Fruit fly (Drosophila melanogaster) whole organism, embryonic: Measurements from ENCODE around the gene ATPsyngamma.

Experiments used
- Antp ChIP-seq: fragments of 200-800 bp; sonication (Bioruptor generic); optimal IDR thresholded peaks from 3 replicates; lab custom pipeline; 2016; ENCODE audit warnings: missing biosample characterization, missing genetic modification characterization
- Atf3 ChIP-seq: fragments of 200-800 bp; sonication (Bioruptor generic); optimal IDR thresholded peaks from 3 replicates; lab custom pipeline; 2016; ENCODE audit warnings: missing biosample characterization, missing genetic modification characterization
- CG10565 ChIP-seq: fragments of 200-800 bp; sonication (Bioruptor generic); optimal IDR thresholded peaks from 3 replicates; lab custom pipeline; 2016; ENCODE audit warnings: missing biosample characterization, mild to moderate bottlenecking, missing genetic modification characterization
- CG11398 ChIP-seq: fragments of 200-800 bp; sonication (Bioruptor generic); optimal IDR thresholded peaks from 2 replicates; lab custom pipeline; 2016; ENCODE audit warnings: missing biosample characterization, missing genetic modification characterization
- CG11695 ChIP-seq: fragments of 200-800 bp; sonication (Bioruptor generic); IDR thresholded peaks from 3 replicates; pipeline ENCODE4 v1.3.6; 2022; ENCODE audit warnings: missing biosample characterization, missing genetic modification characterization
- CG12744 ChIP-seq: fragments of 200-800 bp; sonication (Bioruptor generic); optimal IDR thresholded peaks from 2 replicates; lab custom pipeline; 2016; ENCODE audit warnings: missing biosample characterization, missing genetic modification characterization
- CG14441 ChIP-seq: fragments of 200-800 bp; sonication (Bioruptor generic); IDR thresholded peaks from 2 replicates; pipeline ENCODE4 v1.3.6; 2022; ENCODE audit warnings: missing biosample characterization, missing genetic modification characterization
- CG14710 ChIP-seq: fragments of 200-800 bp; sonication (Bioruptor generic); optimal IDR thresholded peaks from 3 replicates; lab custom pipeline; 2019; ENCODE audit warnings: missing biosample characterization, mild to moderate bottlenecking, missing genetic modification characterization, moderate library complexity
- CG14860 ChIP-seq: fragments of 200-800 bp; sonication (Bioruptor generic); IDR thresholded peaks from 3 replicates; pipeline ENCODE4 v1.3.6; 2022; ENCODE audit warnings: missing biosample characterization, missing genetic modification characterization; ENCODE audit not compliant: partially characterized antibody
- CG1602 ChIP-seq: fragments of 200-800 bp; sonication (Bioruptor generic); optimal IDR thresholded peaks from 3 replicates; lab custom pipeline; 2016; ENCODE audit warnings: missing biosample characterization, missing genetic modification characterization
- CG17328 ChIP-seq: fragments of 200-800 bp; sonication (Bioruptor generic); IDR thresholded peaks from 2 replicates; pipeline ENCODE4 v1.3.6; 2022; ENCODE audit warnings: missing biosample characterization, missing genetic modification characterization
- CG18599 ChIP-seq: fragments of 200-800 bp; sonication (Bioruptor generic); optimal IDR thresholded peaks from 3 replicates; lab custom pipeline; 2017; ENCODE audit warnings: missing biosample characterization, missing genetic modification characterization, mild to moderate bottlenecking, moderate library complexity, missing genetic modification reagents
- CG18619 ChIP-seq: fragments of 200-800 bp; sonication (Bioruptor generic); optimal IDR thresholded peaks from 3 replicates; lab custom pipeline; 2017; ENCODE audit warnings: missing biosample characterization, mild to moderate bottlenecking, missing genetic modification characterization
- CG2199 ChIP-seq: fragments of 200-800 bp; sonication (Bioruptor generic); IDR thresholded peaks from 3 replicates; pipeline ENCODE4 v1.3.6; 2022; ENCODE audit warnings: missing biosample characterization, missing genetic modification characterization
- CG2678 ChIP-seq: fragments of 200-800 bp; sonication (Bioruptor generic); optimal IDR thresholded peaks from 3 replicates; lab custom pipeline; 2019; ENCODE audit warnings: missing biosample characterization, mild to moderate bottlenecking, missing genetic modification characterization, moderate library complexity
- CG30431 ChIP-seq: fragments of 200-800 bp; sonication (Bioruptor generic); optimal IDR thresholded peaks from 2 replicates; lab custom pipeline; 2017; ENCODE audit warnings: missing biosample characterization, missing genetic modification characterization
- CG3065 ChIP-seq: fragments of 200-800 bp; sonication (Bioruptor generic); optimal IDR thresholded peaks from 2 replicates; lab custom pipeline; 2016; ENCODE audit warnings: missing biosample characterization, missing genetic modification characterization
- CG31224 ChIP-seq: fragments of 200-800 bp; sonication (Bioruptor generic); IDR thresholded peaks from 2 replicates; pipeline ENCODE4 v1.3.6; 2022; ENCODE audit warnings: missing biosample characterization, missing genetic modification characterization
- CG31365 ChIP-seq: fragments of 200-800 bp; sonication (Bioruptor generic); optimal IDR thresholded peaks from 2 replicates; lab custom pipeline; 2018; ENCODE audit warnings: missing biosample characterization, mild to moderate bottlenecking, missing genetic modification characterization
- CG31441 ChIP-seq: fragments of 200-800 bp; sonication (Bioruptor generic); IDR thresholded peaks from 2 replicates; pipeline ENCODE4 v1.3.6; 2022; ENCODE audit warnings: missing biosample characterization, missing genetic modification characterization
- CG3163 ChIP-seq: fragments of 200-800 bp; sonication (Bioruptor generic); optimal IDR thresholded peaks from 3 replicates; lab custom pipeline; 2016; ENCODE audit warnings: missing biosample characterization, missing genetic modification characterization
- CG32772 ChIP-seq: fragments of 200-800 bp; sonication (Bioruptor generic); IDR thresholded peaks from 2 replicates; pipeline ENCODE4 v1.3.6; 2022; ENCODE audit warnings: missing biosample characterization, missing genetic modification characterization
- CG7839 ChIP-seq: fragments of 200-800 bp; sonication (Bioruptor generic); optimal IDR thresholded peaks from 3 replicates; lab custom pipeline; 2018; ENCODE audit warnings: missing biosample characterization, mild to moderate bottlenecking, missing genetic modification characterization, moderate library complexity
- CG7963 ChIP-seq: fragments of 200-800 bp; sonication (Bioruptor generic); IDR thresholded peaks from 3 replicates; pipeline ENCODE4 v1.3.6; 2022; ENCODE audit warnings: missing biosample characterization, missing genetic modification characterization; ENCODE audit not compliant: partially characterized antibody
- CG8359 ChIP-seq: fragments of 200-800 bp; sonication (Bioruptor generic); optimal IDR thresholded peaks from 2 replicates; lab custom pipeline; 2017; ENCODE audit warnings: missing biosample characterization, mild to moderate bottlenecking, missing genetic modification characterization, borderline replicate concordance
- CG8765 ChIP-seq: fragments of 200-800 bp; sonication (Bioruptor generic); IDR thresholded peaks from 2 replicates; pipeline ENCODE4 v1.3.6; 2022; ENCODE audit warnings: missing biosample characterization, missing genetic modification characterization
- Dll ChIP-seq: fragments of 200-800 bp; sonication (Bioruptor generic); IDR thresholded peaks from 4 replicates; pipeline ENCODE4 v1.3.6; 2022; ENCODE audit warnings: missing biosample characterization, missing genetic modification characterization; ENCODE audit not compliant: partially characterized antibody
- E2f1 ChIP-seq: fragments of 200-800 bp; sonication (Bioruptor generic); IDR thresholded peaks from 2 replicates; pipeline ENCODE4 v1.3.6; 2022; ENCODE audit warnings: missing biosample characterization, missing genetic modification characterization
- HLHmδ ChIP-seq: fragments of 200-800 bp; sonication (Bioruptor generic); optimal IDR thresholded peaks from 2 replicates; lab custom pipeline; 2018; ENCODE audit warnings: missing biosample characterization, mild to moderate bottlenecking, missing genetic modification characterization, moderate library complexity
- Max ChIP-seq: fragments of 200-800 bp; sonication (Bioruptor generic); optimal IDR thresholded peaks from 2 replicates; lab custom pipeline; 2016; ENCODE audit warnings: missing biosample characterization, mild to moderate bottlenecking, missing genetic modification characterization
- NC2α ChIP-seq: fragments of 200-800 bp; sonication (Bioruptor generic); optimal IDR thresholded peaks from 2 replicates; lab custom pipeline; 2016; ENCODE audit warnings: missing biosample characterization, missing genetic modification characterization
- Neu2 ChIP-seq: fragments of 200-800 bp; sonication (Bioruptor generic); optimal IDR thresholded peaks from 3 replicates; lab custom pipeline; 2016; ENCODE audit warnings: missing biosample characterization, missing genetic modification characterization, borderline replicate concordance
- Ssrp ChIP-seq: fragments of 200-800 bp; sonication (Bioruptor generic); optimal IDR thresholded peaks from 2 replicates; lab custom pipeline; 2018; ENCODE audit warnings: missing biosample characterization, mild to moderate bottlenecking, missing genetic modification characterization, moderate library complexity
- Xbp1 ChIP-seq: fragments of 200-800 bp; sonication (Bioruptor generic); optimal IDR thresholded peaks from 3 replicates; lab custom pipeline; 2016; ENCODE audit warnings: missing biosample characterization, mild to moderate bottlenecking, missing genetic modification characterization
- Xrp1 ChIP-seq: fragments of 200-800 bp; sonication (Bioruptor generic); IDR thresholded peaks from 2 replicates; pipeline ENCODE4 v1.3.6; 2022; ENCODE audit warnings: missing biosample characterization, missing genetic modification characterization
- al ChIP-seq: fragments of 200-800 bp; sonication (Bioruptor generic); IDR thresholded peaks from 2 replicates; pipeline ENCODE4 v1.3.6; 2022; ENCODE audit warnings: missing biosample characterization, missing genetic modification characterization
- cas ChIP-seq: fragments of 200-800 bp; sonication (Bioruptor generic); IDR thresholded peaks from 2 replicates; pipeline ENCODE4 v1.3.6; 2022; ENCODE audit warnings: missing biosample characterization, missing genetic modification characterization
- crol ChIP-seq: fragments of 200-800 bp; sonication (Bioruptor generic); IDR thresholded peaks from 2 replicates; pipeline ENCODE4 v1.3.6; 2022; ENCODE audit warnings: missing biosample characterization, missing genetic modification characterization
- en ChIP-seq: fragments of 200-800 bp; sonication (Bioruptor generic); optimal IDR thresholded peaks from 2 replicates; lab custom pipeline; 2016; ENCODE audit warnings: missing biosample characterization, missing genetic modification characterization
- eve ChIP-seq, 2 experiments: fragments of >200 bp; optimal IDR thresholded peaks; 2 replicates each; lab custom pipeline; 2017; ENCODE audit warnings: missing biosample characterization in 2 of 2, missing genetic modification characterization in 2 of 2
- grn ChIP-seq: fragments of 200-800 bp; sonication (Bioruptor generic); optimal IDR thresholded peaks from 3 replicates; lab custom pipeline; 2017; ENCODE audit warnings: missing biosample characterization, missing genetic modification characterization
- lbe ChIP-seq: fragments of 200-800 bp; sonication (Bioruptor generic); optimal IDR thresholded peaks from 2 replicates; lab custom pipeline; 2016; ENCODE audit warnings: missing biosample characterization, mild to moderate bottlenecking, missing genetic modification characterization
- maf-S ChIP-seq: fragments of 200-800 bp; sonication (Bioruptor generic); optimal IDR thresholded peaks from 2 replicates; lab custom pipeline; 2016; ENCODE audit warnings: missing biosample characterization, missing genetic modification characterization
- mld ChIP-seq: fragments of 200-800 bp; sonication (Bioruptor generic); IDR thresholded peaks from 3 replicates; pipeline ENCODE4 v1.3.6; 2022; ENCODE audit warnings: missing biosample characterization, missing genetic modification characterization; ENCODE audit not compliant: partially characterized antibody
- prd ChIP-seq, 3 experiments: fragments of >200 bp in 2 of 3; fragments of 200-800 bp in 1 of 3; sonication (Bioruptor generic) in 1 of 3; optimal IDR thresholded peaks in 2 of 3; IDR thresholded peaks in 1 of 3; 2 replicates in 2 of 3; 3 replicates in 1 of 3; pipeline versions ENCODE4 v1.3.6 to Lab custom; 2017 to 2022; ENCODE audit warnings: missing biosample characterization in 1 of 3, missing genetic modification characterization in 1 of 3
- schlank ChIP-seq: fragments of 200-800 bp; sonication (Bioruptor generic); optimal IDR thresholded peaks from 2 replicates; lab custom pipeline; 2018; ENCODE audit warnings: missing biosample characterization, mild to moderate bottlenecking, missing genetic modification characterization
- shn ChIP-seq: fragments of 200-800 bp; sonication (Bioruptor generic); optimal IDR thresholded peaks from 3 replicates; lab custom pipeline; 2016; ENCODE audit warnings: missing biosample characterization, missing genetic modification characterization
- sim ChIP-seq: fragments of 200-800 bp; sonication (Bioruptor generic); IDR thresholded peaks from 2 replicates; pipeline ENCODE4 v1.3.6; 2022; ENCODE audit warnings: missing biosample characterization, missing genetic modification characterization
- sqz ChIP-seq: fragments of 200-800 bp; sonication (Bioruptor generic); optimal IDR thresholded peaks from 3 replicates; lab custom pipeline; 2018; ENCODE audit warnings: missing biosample characterization, mild to moderate bottlenecking, missing genetic modification characterization
- tll ChIP-seq, 2 experiments: fragments of 200-800 bp in 1 of 2; fragments of >200 bp in 1 of 2; sonication (Bioruptor generic) in 1 of 2; optimal IDR thresholded peaks; 2 replicates each; lab custom pipeline; 2017 to 2019; ENCODE audit warnings: missing biosample characterization in 2 of 2, missing genetic modification characterization in 2 of 2, mild to moderate bottlenecking in 1 of 2, moderate library complexity in 1 of 2

ATPsyngamma gene

dm6 chr3R:29737891-29738290, 11.1 kb downstream of the ATPsyngamma start, which contains the start of gene Gnpnat (continued):
- TF ChIP-seq Xrp1 = no peak
- peak; percentile 69 for TF ChIP-seq CG7839
- no peak for TF ChIP-seq CG14860
- peak; percentile 40 for TF ChIP-seq Xbp1
- TF ChIP-seq Dll (GFP tag; lab: Robert Waterston, UW) = no peak
- no peak for TF ChIP-seq CG14441 (GFP tag; lab: Robert Waterston, UW)
- no peak for TF ChIP-seq CG8765 (GFP tag; lab: Robert Waterston, UW)
- no peak for TF ChIP-seq CG12744 (GFP tag; lab: Kevin White, UChicago)
- TF ChIP-seq CG17328 (GFP tag; lab: Robert Waterston, UW) = no peak
- no peak for TF ChIP-seq CG11398 (GFP tag; lab: Kevin White, UChicago)
- no peak for TF ChIP-seq CG32772
- TF ChIP-seq cas (GFP tag; lab: Robert Waterston, UW) = no peak
- no peak for TF ChIP-seq Atf3 (GFP tag; lab: Kevin White, UChicago)
- no peak for TF ChIP-seq HLHmδ (GFP tag; lab: Kevin White, UChicago)
- TF ChIP-seq Antp = no peak
- no peak for TF ChIP-seq sqz (GFP tag; lab: Kevin White, UChicago)
- TF ChIP-seq CG7963 (GFP tag; lab: Robert Waterston, UW) = no peak
- no peak for TF ChIP-seq NC2α (GFP tag; lab: Kevin White, UChicago)

- TF ChIP-seq schlank (tag; lab: Kevin White, UChicago) (peak; percentile 97), prd (optimal IDR thresholded peaks at IDR 0.05; lab: Kevin White, UChicago) (no peak), prd (GFP tag; IDR thresholded peaks at IDR 0.05; lab: Robert Waterston, UW) (peak; percentile 100), CG18619 (GFP tag; lab: Kevin White, UChicago) (peak; percentile 96), CG2199 (GFP tag; lab: Robert Waterston, UW) (peak; percentile 100), CG12744 (GFP tag; lab: Kevin White, UChicago) (peak; percentile 95), CG11695 (GFP tag; lab: Robert Waterston, UW) (peak; percentile 100), CG31441 (GFP tag; lab: Robert Waterston, UW) (no peak), Max (GFP tag; lab: Kevin White, UChicago) (peak; percentile 99), grn (no peak), en (GFP tag; lab: Kevin White, UChicago) (peak; percentile 98), sim (GFP tag; lab: Robert Waterston, UW) (peak; percentile 99), CG30431 (GFP tag; lab: Kevin White, UChicago) (peak; percentile 95), CG1602 (peak; percentile 98), CG14710 (tag; lab: Kevin White, UChicago) (peak; percentile 96), lbe (GFP tag; lab: Kevin White, UChicago) (peak; percentile 97), CG18599 (GFP tag; lab: Kevin White, UChicago) (peak; percentile 98), Neu2 (peak; percentile 94), maf-S (GFP tag; lab: Kevin White, UChicago) (peak; percentile 98), Ssrp (tag; lab: Kevin White, UChicago) (peak; percentile 96), CG3163 (GFP tag; lab: Kevin White, UChicago) (peak; percentile 91), tll (GFP tag; optimal IDR thresholded peaks at IDR 0.05; lab: Kevin White, UChicago) (peak; percentile 7 to 41), E2f1 (GFP tag; lab: Robert Waterston, UW) (peak; percentile 100), shn (GFP tag; lab: Kevin White, UChicago) (peak; percentile 98), crol (GFP tag; lab: Robert Waterston, UW) (peak; percentile 94), CG3065 (peak; percentile 93), eve (GFP tag; optimal IDR thresholded peaks at IDR 0.05; lab: Kevin White, UChicago) (peak in 1 of 2 experiments; percentile 91), CG10565 (peak; percentile 96), CG2678 (peak; percentile 99), CG8359 (GFP tag; lab: Kevin White, UChicago) (peak; percentile 89), al (peak; percentile 100), mld (GFP tag; lab: Robert Waterston, UW) (no peak), CG31365 (tag; lab: Kevin White, UChicago) (peak; percentile 94), CG31224 (GFP tag; lab: Robert Waterston, UW) (peak; percentile 99)
Observed at dm6 chr3R:29736678-29737093, 12.3 kb downstream of the ATPsyngamma start, which contains the start of the genes CG7601 and CIA30. TSS of gene CG7601 (minus strand) at chr3R:29736745. TSS of gene CIA30 (plus strand) at chr3R:29736965.
